Fruit fly (Drosophila melanogaster): ENCODE results near the gene Culd.

Culd gene

dm6 chr3L:8340264-8341095, 15.6 kb downstream of the Culd start, which contains the start of the genes Prim1 and CG7083 (continued):
- TF ChIP-seq corto (GFP tag; optimal IDR thresholded peaks at IDR 0.05), result no peak
- TF ChIP-seq CG1529 (GFP tag; optimal IDR thresholded peaks at IDR 0.05), result peak; percentile 46
- peak; percentile 50 for TF ChIP-seq Abd-B (GFP tag; optimal IDR thresholded peaks at IDR 0.05)
- peak; percentile 33 for TF ChIP-seq CG12236 (GFP tag; optimal IDR thresholded peaks at IDR 0.05)
- peak; percentile 58 for TF ChIP-seq Meics (GFP tag; optimal IDR thresholded peaks at IDR 0.05)
- TF ChIP-seq CG3065 (GFP tag; optimal IDR thresholded peaks at IDR 0.05), result no peak
- no peak for TF ChIP-seq Stat92E (GFP tag; optimal IDR thresholded peaks at IDR 0.05)
- peak; percentile 26 for TF ChIP-seq CG17359 (tag; optimal IDR thresholded peaks at IDR 0.05)
- no peak for TF ChIP-seq CG6254 (GFP tag; optimal IDR thresholded peaks at IDR 0.05)
- TF ChIP-seq CG8290 (GFP tag; optimal IDR thresholded peaks at IDR 0.05), result peak; percentile 47
- peak; percentile 36 to 72 for TF ChIP-seq CG8290 (tag; optimal IDR thresholded peaks at IDR 0.05)
- no peak for TF ChIP-seq cg (GFP tag; optimal IDR thresholded peaks at IDR 0.05)
- TF ChIP-seq CG17912 (GFP tag; optimal IDR thresholded peaks at IDR 0.05), result no peak
- TF ChIP-seq NfI (GFP tag; optimal IDR thresholded peaks at IDR 0.05), result peak; percentile 60
- peak; percentile 33 for TF ChIP-seq Ets97D (GFP tag; optimal IDR thresholded peaks at IDR 0.05)
- TF ChIP-seq CG14050 (GFP tag; IDR thresholded peaks at IDR 0.05), result peak; percentile 42; the same call in 1 of the 3 replicates
- TF ChIP-seq pros (GFP tag; optimal IDR thresholded peaks at IDR 0.05), result no peak
- TF ChIP-seq Doc3 (GFP tag; IDR thresholded peaks at IDR 0.05; ENCODE audit: partially characterized antibody), result peak; percentile 34; the same call in 1 of the 3 replicates
- no peak for TF ChIP-seq CG12769 (tag; optimal IDR thresholded peaks at IDR 0.05)
- peak; percentile 67 for TF ChIP-seq sug (tag; optimal IDR thresholded peaks at IDR 0.05)
- TF ChIP-seq fd96Cb (tag; optimal IDR thresholded peaks at IDR 0.05), result no peak
- peak; percentile 1 for TF ChIP-seq Atf3 (GFP tag; optimal IDR thresholded peaks at IDR 0.05)
- TF ChIP-seq hb (GFP tag; IDR thresholded peaks at IDR 0.05; ENCODE audit: partially characterized antibody), result no peak
- TF ChIP-seq repo (GFP tag; optimal IDR thresholded peaks at IDR 0.05), result peak; percentile 16
- TF ChIP-seq CG18262 (tag; optimal IDR thresholded peaks at IDR 0.05), result peak; percentile 47
- TF ChIP-seq ind (GFP tag; optimal IDR thresholded peaks at IDR 0.05), result peak; percentile 53
- TF ChIP-seq ro (GFP tag; IDR thresholded peaks at IDR 0.05), result no peak
- peak; percentile 3 for TF ChIP-seq CG12104 (GFP tag; optimal IDR thresholded peaks at IDR 0.05)
- TF ChIP-seq CG15514 (GFP tag; optimal IDR thresholded peaks at IDR 0.05), result peak; percentile 67
- peak; percentile 18 for TF ChIP-seq CG9876 (GFP tag; optimal IDR thresholded peaks at IDR 0.05)
- TF ChIP-seq YL-1 (GFP tag; optimal IDR thresholded peaks at IDR 0.05), result peak; percentile 96
- TF ChIP-seq Dbx (GFP tag; IDR thresholded peaks at IDR 0.05), result 0 out of 3 replicates have a peak, but pooled peaks have one; percentile 43
- peak; percentile 60; the same call in 2 of the 3 replicates for TF ChIP-seq ci (GFP tag; IDR thresholded peaks at IDR 0.05)
- no peak for TF ChIP-seq CG8765 (GFP tag; IDR thresholded peaks at IDR 0.05)
- no peak for TF ChIP-seq CkIIα-i1 (GFP tag; IDR thresholded peaks at IDR 0.05)
- no peak for TF ChIP-seq fd3F (GFP tag; optimal IDR thresholded peaks at IDR 0.05)
- peak; percentile 34; the same call in 1 of the 2 replicates for TF ChIP-seq Atf6 (GFP tag; IDR thresholded peaks at IDR 0.05)
- TF ChIP-seq CG8924 (tag; optimal IDR thresholded peaks at IDR 0.05), result peak; percentile 49
- TF ChIP-seq Mad (GFP tag; optimal IDR thresholded peaks at IDR 0.05), result peak; percentile 53
- peak; percentile 6 for TF ChIP-seq emc (GFP tag; optimal IDR thresholded peaks at IDR 0.05)
- TF ChIP-seq CG13894 (tag; optimal IDR thresholded peaks at IDR 0.05), result no peak
- peak; percentile 75 for TF ChIP-seq slbo (GFP tag; IDR thresholded peaks at IDR 0.05)
- TF ChIP-seq CG1792 (GFP tag; optimal IDR thresholded peaks at IDR 0.05), result peak; percentile 1
- TF ChIP-seq ab (GFP tag; optimal IDR thresholded peaks at IDR 0.05), result no peak
- TF ChIP-seq disco-r (GFP tag; optimal IDR thresholded peaks at IDR 0.05), result no peak
- TF ChIP-seq ap (GFP tag; IDR thresholded peaks at IDR 0.05), result no peak
- TF ChIP-seq sens (GFP tag), result peak; percentile 93
- no peak for TF ChIP-seq Tbp (GFP tag; optimal IDR thresholded peaks at IDR 0.05)
- no peak for TF ChIP-seq CG2678 (tag; optimal IDR thresholded peaks at IDR 0.05)

All from whole organism, embryonic.